Worm (Caenorhabditis elegans): ENCODE results near the gene ckb-3.

The ckb-3 gene

DNA sequence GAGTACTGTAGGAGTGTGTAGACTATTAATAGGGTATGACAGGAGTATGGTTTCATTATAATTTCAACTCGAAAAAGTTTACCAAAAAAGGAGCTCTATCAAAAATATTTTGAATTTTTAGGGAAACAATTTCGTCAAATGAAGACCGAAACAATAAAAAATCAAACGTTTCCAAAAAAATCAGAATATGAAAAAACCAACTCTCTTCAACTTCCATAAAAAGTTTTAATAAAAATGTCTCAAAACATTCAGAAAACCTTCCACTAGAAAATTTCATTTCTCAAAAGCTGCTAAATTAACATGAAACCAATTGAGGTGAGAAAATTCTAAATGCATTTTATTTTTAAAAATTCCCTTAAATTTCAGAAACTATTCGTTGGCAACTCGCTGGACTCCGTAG lies at the start of gene ckb-3:
TSS of gene ckb-3 (plus strand) at position 301 of the 400 bp plus-strand sequence.
- TF ChIP-seq madf-2 (tag; optimal IDR thresholded peaks at IDR 0.05): no peak
- TF ChIP-seq unc-55 (GFP tag; optimal IDR thresholded peaks at IDR 0.05): no peak
- no peak for TF ChIP-seq nhr-232 (tag; optimal IDR thresholded peaks at IDR 0.05)
- TF ChIP-seq zip-5 (tag; optimal IDR thresholded peaks at IDR 0.05): no peak
- TF ChIP-seq syd-9 (tag; optimal IDR thresholded peaks at IDR 0.05): no peak
- TF ChIP-seq K09A11.1 (tag; optimal IDR thresholded peaks at IDR 0.05; ENCODE audit: insufficient read depth): no peak

- TF ChIP-seq pqm-1 (tag; optimal IDR thresholded peaks at IDR 0.05) (no peak), lim-6 (tag; optimal IDR thresholded peaks at IDR 0.05) (no peak), ceh-30 (tag; optimal IDR thresholded peaks at IDR 0.05) (no peak), ceh-9 (tag; optimal IDR thresholded peaks at IDR 0.05) (no peak), hlh-8 (tag; optimal IDR thresholded peaks at IDR 0.05) (no peak), pag-3 (tag; optimal IDR thresholded peaks at IDR 0.05; ENCODE audit: borderline replicate concordance) (no peak), nfya-1 (tag; optimal IDR thresholded peaks at IDR 0.05) (no peak), pha-2 (tag; optimal IDR thresholded peaks at IDR 0.05) (no peak), dmd-4 (tag; optimal IDR thresholded peaks at IDR 0.05; ENCODE audit: borderline replicate concordance) (no peak), sox-4 (tag; optimal IDR thresholded peaks at IDR 0.05) (no peak), lin-11 (tag; optimal IDR thresholded peaks at IDR 0.05) (no peak), ceh-34 (tag; optimal IDR thresholded peaks at IDR 0.05) (no peak), pax-1 (tag; optimal IDR thresholded peaks at IDR 0.05) (no peak), ceh-6 (GFP tag; optimal IDR thresholded peaks at IDR 0.05) (no peak), madf-2 (tag; optimal IDR thresholded peaks at IDR 0.05) (no peak), ama-1 (optimal IDR thresholded peaks at IDR 0.05) (no peak), che-1 (tag; optimal IDR thresholded peaks at IDR 0.05) (no peak)
Observed at ce11 chrIII:4321399-4321798, 49.3 kb upstream of the ckb-3 start, which contains the start of gene H38K22.7. Gene H38K22.7 (plus strand): TSS chrIII:4321699.

ce11 chrIII:4323120-4323519 lies 47.6 kb upstream of the ckb-3 start:
- TF ChIP-seq ama-1 (optimal IDR thresholded peaks at IDR 0.05) (no peak), ceh-18 (tag; optimal IDR thresholded peaks at IDR 0.05) (peak; percentile 22), rnt-1 (tag; optimal IDR thresholded peaks at IDR 0.05) (no peak), ref-2 (tag; optimal IDR thresholded peaks at IDR 0.05) (no peak), unc-42 (tag; optimal IDR thresholded peaks at IDR 0.05) (peak; percentile 21), nfya-1 (tag; optimal IDR thresholded peaks at IDR 0.05) (peak; percentile 8), unc-55 (GFP tag; optimal IDR thresholded peaks at IDR 0.05) (no peak), T23F11.4 (GFP tag; optimal IDR thresholded peaks at IDR 0.05) (no peak), pag-3 (tag; optimal IDR thresholded peaks at IDR 0.05; ENCODE audit: borderline replicate concordance) (no peak), syd-9 (tag; optimal IDR thresholded peaks at IDR 0.05) (no peak), npax-4 (tag; optimal IDR thresholded peaks at IDR 0.05) (no peak), ceh-14 (tag; optimal IDR thresholded peaks at IDR 0.05) (peak; percentile 12), ceh-22 (tag; optimal IDR thresholded peaks at IDR 0.05) (no peak), pat-9 (tag; optimal IDR thresholded peaks at IDR 0.05) (no peak), dve-1 (tag; optimal IDR thresholded peaks at IDR 0.05) (no peak), pqm-1 (tag; optimal IDR thresholded peaks at IDR 0.05) (no peak)

ce11 chrIII:4323859-4324258 lies 46.8 kb upstream of the ckb-3 start, which contains the start of gene H38K22.9:
Gene H38K22.9 (plus strand): TSS chrIII:4324159.
- TF ChIP-seq unc-55 (GFP tag; optimal IDR thresholded peaks at IDR 0.05) (no peak), ceh-9 (tag; optimal IDR thresholded peaks at IDR 0.05) (no peak), dve-1 (tag; optimal IDR thresholded peaks at IDR 0.05) (no peak), ceh-6 (GFP tag; optimal IDR thresholded peaks at IDR 0.05) (no peak), hlh-13 (GFP tag; optimal IDR thresholded peaks at IDR 0.05) (no peak)

DNA sequence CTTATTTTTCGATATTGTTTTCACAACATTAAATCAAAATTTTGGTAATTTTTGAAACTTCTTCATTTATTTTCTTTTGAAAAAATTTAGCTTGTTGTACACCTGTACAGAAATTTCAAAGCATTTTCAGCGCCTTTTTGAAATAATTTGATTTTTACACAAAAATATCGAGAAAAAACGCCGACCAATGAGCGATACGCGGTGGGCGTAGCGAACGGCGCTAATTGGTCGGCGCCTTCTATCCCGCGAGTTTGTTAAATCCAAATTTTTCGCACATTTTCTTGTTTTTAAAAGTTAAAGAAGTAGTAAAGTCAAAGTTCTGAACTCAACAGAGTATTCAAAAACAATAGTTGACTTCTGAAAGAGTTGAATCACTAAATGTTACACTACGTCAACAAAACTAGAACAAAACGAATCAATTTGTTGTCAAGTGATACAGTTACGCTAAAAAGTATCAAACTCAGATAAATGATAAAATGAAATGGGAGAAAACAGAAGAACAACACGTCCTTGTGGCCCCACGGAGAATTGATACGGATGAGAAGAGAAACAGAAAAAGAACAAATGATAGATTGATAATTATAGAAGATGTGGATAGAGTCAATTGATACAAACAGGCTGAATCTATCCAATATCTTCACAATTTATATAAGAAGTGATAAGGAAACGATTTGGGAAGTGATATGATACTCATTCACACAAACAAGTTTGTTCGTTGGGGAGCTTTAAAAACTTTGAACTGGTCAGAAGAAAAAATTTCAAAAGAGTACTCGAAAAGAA lies 42.3 kb upstream of the ckb-3 start:
- TF ChIP-seq lin-11 (tag; optimal IDR thresholded peaks at IDR 0.05) (no peak), nfya-1 (tag; optimal IDR thresholded peaks at IDR 0.05) (peak; percentile 83)

Measured in whole organism, late embryonic.